Worm (Caenorhabditis elegans): Measurements from ENCODE around the gene T02D1.7.

The T02D1.7 gene

DNA sequence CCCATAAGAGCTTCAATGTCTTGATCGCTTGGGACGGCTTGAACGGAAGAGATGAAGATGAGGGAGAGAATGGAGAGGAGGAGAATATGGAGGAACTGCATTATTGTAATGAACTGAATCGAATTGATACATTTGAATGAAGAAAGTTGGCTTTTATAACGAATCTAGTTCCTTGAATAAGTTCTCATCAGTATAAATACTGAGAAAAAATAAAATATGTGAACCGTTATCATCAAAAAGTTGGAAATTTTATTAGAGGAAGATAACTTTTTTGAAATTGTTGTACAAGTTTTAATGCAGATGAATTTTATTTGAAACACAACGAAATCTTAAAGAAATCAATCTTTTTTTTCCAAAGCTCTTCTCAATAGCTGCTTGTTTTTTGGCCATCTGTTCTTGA lies at the start of gene T02D1.7:
T02D1.7 (minus strand) TSS at position 101 of the 400 bp plus-strand sequence.
- no peak for TF ChIP-seq swsn-7 (tag; optimal IDR thresholded peaks at IDR 0.05)
- TF ChIP-seq hlh-17 (GFP tag; optimal IDR thresholded peaks at IDR 0.05; ENCODE audit: borderline replicate concordance) = no peak
- no peak for TF ChIP-seq hlh-4 (tag; optimal IDR thresholded peaks at IDR 0.05)
- TF ChIP-seq sup-37 (GFP tag; optimal IDR thresholded peaks at IDR 0.05) = no peak
- no peak for TF ChIP-seq C04F5.9 (tag; optimal IDR thresholded peaks at IDR 0.05)
- TF ChIP-seq lin-39 (tag; optimal IDR thresholded peaks at IDR 0.05) = no peak
- TF ChIP-seq nhr-11 (tag; optimal IDR thresholded peaks at IDR 0.05) = no peak
- TF ChIP-seq ceh-8 (GFP tag; optimal IDR thresholded peaks at IDR 0.05) = no peak
- TF ChIP-seq lir-3 (tag; optimal IDR thresholded peaks at IDR 0.05; ENCODE audit: poor library complexity) = no peak
- TF ChIP-seq snpc-4 (tag; optimal IDR thresholded peaks at IDR 0.05) = no peak
- no peak for TF ChIP-seq lsy-2 (tag; optimal IDR thresholded peaks at IDR 0.05)
- no peak for TF ChIP-seq dsc-1 (tag; optimal IDR thresholded peaks at IDR 0.05)
- TF ChIP-seq lin-35 (GFP tag; optimal IDR thresholded peaks at IDR 0.05) = no peak
- no peak for TF ChIP-seq pax-3 (tag; optimal IDR thresholded peaks at IDR 0.05)
- TF ChIP-seq nhr-28 (tag; optimal IDR thresholded peaks at IDR 0.05) = no peak

DNA sequence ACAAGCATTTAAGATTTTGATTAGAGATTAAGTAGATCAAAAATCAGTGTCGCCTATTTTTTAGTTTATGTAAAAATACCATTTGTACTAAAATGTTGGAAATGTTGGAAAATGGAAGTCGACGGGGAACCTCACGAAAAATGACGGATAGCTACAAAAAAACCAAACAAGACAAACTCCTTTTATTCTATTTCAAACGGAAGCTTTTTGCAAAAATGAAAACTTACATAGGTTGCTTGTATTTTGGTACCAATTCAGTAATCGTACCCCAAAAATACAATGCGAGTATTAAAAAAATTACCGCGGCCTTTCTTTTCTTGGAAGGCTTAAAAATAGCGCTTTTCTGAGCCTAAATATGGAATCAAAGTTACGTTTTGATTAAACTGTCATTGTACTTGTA lies 47.1 kb upstream of the T02D1.7 start:
- TF ChIP-seq nhr-12 (tag; optimal IDR thresholded peaks at IDR 0.05) = no peak
- TF ChIP-seq mep-1 (tag; optimal IDR thresholded peaks at IDR 0.05) = no peak
- TF ChIP-seq ceh-82 (tag; optimal IDR thresholded peaks at IDR 0.05) = no peak
- no peak for TF ChIP-seq efl-1 (optimal IDR thresholded peaks at IDR 0.05)
- peak in 1 of 2 experiments; percentile 10 for TF ChIP-seq efl-1 (GFP tag; optimal IDR thresholded peaks at IDR 0.05 in 1 of 2)
- TF ChIP-seq swsn-7 (tag; optimal IDR thresholded peaks at IDR 0.05) = no peak

DNA sequence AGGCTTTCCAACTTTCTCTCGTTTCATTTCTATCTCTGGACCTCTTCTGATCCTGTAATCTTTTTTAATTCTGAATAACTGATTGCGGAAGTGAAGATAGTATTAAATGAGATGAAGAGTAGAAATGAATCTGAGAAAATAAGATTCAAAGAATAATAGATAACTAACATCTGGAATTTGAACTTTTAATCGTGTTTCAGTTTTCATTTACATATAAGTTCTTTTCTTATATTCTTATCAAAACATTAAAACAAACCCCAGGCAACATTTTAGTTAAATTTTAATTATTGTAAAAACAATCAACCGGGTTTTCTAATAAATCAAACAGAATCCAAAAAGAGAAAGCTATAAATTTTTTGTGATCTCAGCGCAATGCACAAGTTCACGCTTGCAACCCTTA lies 46.3 kb upstream of the T02D1.7 start:
- TF ChIP-seq blmp-1 (tag; optimal IDR thresholded peaks at IDR 0.05) = peak; percentile 86
- no peak for TF ChIP-seq efl-1 (optimal IDR thresholded peaks at IDR 0.05)
- TF ChIP-seq efl-1 (GFP tag; optimal IDR thresholded peaks at IDR 0.05 in 1 of 2) = peak in 1 of 2 experiments; percentile 62
- no peak for TF ChIP-seq fkh-4 (tag; optimal IDR thresholded peaks at IDR 0.05; ENCODE audit: borderline replicate concordance)
- no peak for TF ChIP-seq zip-4 (GFP tag; optimal IDR thresholded peaks at IDR 0.05)
- no peak for TF ChIP-seq tlp-1 (tag; optimal IDR thresholded peaks at IDR 0.05)
- no peak for TF ChIP-seq aha-1 (tag; optimal IDR thresholded peaks at IDR 0.05)
- TF ChIP-seq lin-14 (GFP tag; optimal IDR thresholded peaks at IDR 0.05) = no peak

DNA sequence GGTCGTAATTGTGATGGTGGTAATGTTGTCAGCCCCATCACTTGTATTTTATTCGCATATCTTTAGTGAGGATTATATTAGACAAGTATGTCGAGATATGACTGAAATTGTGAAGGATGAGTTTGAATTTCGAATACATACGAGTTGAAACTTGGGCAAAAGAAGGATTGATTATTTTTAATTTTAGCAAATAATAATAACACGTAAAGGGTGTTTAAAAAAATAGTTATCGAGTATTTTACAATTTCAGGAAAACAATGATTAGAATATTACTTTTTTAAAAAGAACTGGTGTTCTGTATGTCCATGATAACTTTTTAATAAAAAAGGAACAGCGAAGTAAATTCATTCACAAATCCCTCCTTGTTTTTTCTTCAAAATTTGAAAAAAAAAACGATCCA lies 43.5 kb upstream of the T02D1.7 start, which contains the start of gene F11E6.8:
F11E6.8 (minus strand) TSS at position 101 of the 400 bp plus-strand sequence.
- TF ChIP-seq nhr-11 (tag; optimal IDR thresholded peaks at IDR 0.05) (no peak), ceh-63 (GFP tag; optimal IDR thresholded peaks at IDR 0.05) (no peak), unc-62 (GFP tag; optimal IDR thresholded peaks at IDR 0.05) (no peak), ceh-82 (tag; optimal IDR thresholded peaks at IDR 0.05) (no peak), dpl-1 (GFP tag; optimal IDR thresholded peaks at IDR 0.05) (no peak), nhr-77 (tag; optimal IDR thresholded peaks at IDR 0.05) (no peak), nhr-19 (GFP tag; conservative IDR thresholded peaks at IDR 0.05) (no peak), alr-1 (tag; optimal IDR thresholded peaks at IDR 0.05; ENCODE audit: borderline replicate concordance) (no peak), ceh-90 (tag; optimal IDR thresholded peaks at IDR 0.05) (no peak), snu-23 (GFP tag; optimal IDR thresholded peaks at IDR 0.05) (no peak), ets-5 (GFP tag; IDR thresholded peaks at IDR 0.05) (no peak), irx-1 (tag; optimal IDR thresholded peaks at IDR 0.05) (no peak), elt-3 (tag; optimal IDR thresholded peaks at IDR 0.05) (no peak), C34B4.2 (tag; optimal IDR thresholded peaks at IDR 0.05) (no peak), tlp-1 (tag; optimal IDR thresholded peaks at IDR 0.05) (no peak), nhr-12 (tag; optimal IDR thresholded peaks at IDR 0.05) (no peak), nhr-20 (tag; optimal IDR thresholded peaks at IDR 0.05) (no peak)
